Fruit fly (Drosophila melanogaster): ENCODE measurements around the gene CG3764.
"Not testable (repeated sequence)": the region's sequence is repeated elsewhere in the genome, so short reads cannot be mapped to it uniquely, and the experiment has no call there.

The CG3764 gene

dm6 chr3L:16956003-16956767 lies 56.2 kb downstream of the CG3764 start:
- TF ChIP-seq ovo (GFP tag; optimal IDR thresholded peaks at IDR 0.05) = no peak
- peak; percentile 52 for TF ChIP-seq tj (GFP tag; optimal IDR thresholded peaks at IDR 0.05)

dm6 chr3L:16955219-16956002 lies 57.0 kb downstream of the CG3764 start:
- peak; percentile 38 for TF ChIP-seq pad (GFP tag; optimal IDR thresholded peaks at IDR 0.05)
- peak; percentile 25 for TF ChIP-seq CG14711 (tag; optimal IDR thresholded peaks at IDR 0.05)
- TF ChIP-seq CG5204 (GFP tag; optimal IDR thresholded peaks at IDR 0.05) = no peak
- peak; percentile 58 for TF ChIP-seq CG1620 (GFP tag; optimal IDR thresholded peaks at IDR 0.05)
- TF ChIP-seq kay (GFP tag; ENCODE audit: borderline replicate concordance) = no peak
- TF ChIP-seq Mnt (GFP tag; optimal IDR thresholded peaks at IDR 0.05) = peak; percentile 27
- TF ChIP-seq CG7045 (GFP tag; optimal IDR thresholded peaks at IDR 0.05) = no peak
- TF ChIP-seq Hr96 (GFP tag; optimal IDR thresholded peaks at IDR 0.05) = peak; percentile 20
- no peak for TF ChIP-seq ovo (GFP tag; optimal IDR thresholded peaks at IDR 0.05)
- no peak for TF ChIP-seq tj (GFP tag; optimal IDR thresholded peaks at IDR 0.05)
- peak; percentile 8 for TF ChIP-seq Crg-1 (GFP tag; optimal IDR thresholded peaks at IDR 0.05)
- TF ChIP-seq Clk (GFP tag; optimal IDR thresholded peaks at IDR 0.05) = no peak
- no peak for TF ChIP-seq CG33017 (tag; optimal IDR thresholded peaks at IDR 0.05)
- peak; percentile 26 for TF ChIP-seq CG7101 (tag; optimal IDR thresholded peaks at IDR 0.05)
- TF ChIP-seq bab1 (GFP tag; optimal IDR thresholded peaks at IDR 0.05) = peak; percentile 56
- no peak for TF ChIP-seq cic (GFP tag; optimal IDR thresholded peaks at IDR 0.05)
- TF ChIP-seq cnc (optimal IDR thresholded peaks at IDR 0.05) = no peak
- TF ChIP-seq CG12768 (GFP tag; optimal IDR thresholded peaks at IDR 0.05) = peak; percentile 19
- no peak for TF ChIP-seq CG11617 (GFP tag; optimal IDR thresholded peaks at IDR 0.05)
- TF ChIP-seq toe (GFP tag; optimal IDR thresholded peaks at IDR 0.05) = no peak

dm6 chr3L:16954522-16954921 lies 57.8 kb downstream of the CG3764 start, which contains the start of gene Ogdh:
Gene Ogdh (plus strand): TSS chr3L:16954822.
- TF ChIP-seq CG11617 (GFP tag; optimal IDR thresholded peaks at IDR 0.05); CG33017 (tag; optimal IDR thresholded peaks at IDR 0.05); tj (GFP tag; optimal IDR thresholded peaks at IDR 0.05): not testable (repeated sequence)
